Worm (Caenorhabditis elegans) whole organism, late embryonic: ENCODE measurements around the gene R08A2.1.

ENCODE experiments used
- C08G9.2 ChIP-seq: sonication (generic microtip); optimal IDR thresholded peaks from 2 replicates; lab custom pipeline; 2016; ENCODE audit warnings: mild to moderate bottlenecking, missing genetic modification characterization, moderate library complexity, missing compliant biosample characterization
- C38D4.7 ChIP-seq: fragments of 200-800 bp; sonication (Bioruptor generic); optimal IDR thresholded peaks from 2 replicates; lab custom pipeline; 2018; ENCODE audit warnings: mild to moderate bottlenecking, missing genetic modification characterization, moderate library complexity, missing compliant biosample characterization
- K02D7.2 ChIP-seq: sonication (generic microtip); optimal IDR thresholded peaks from 2 replicates; lab custom pipeline; 2017; ENCODE audit warnings: mild to moderate bottlenecking, missing genetic modification characterization, missing compliant biosample characterization
- T23F11.4 ChIP-seq: fragments of 200-800 bp; sonication (Bioruptor generic); optimal IDR thresholded peaks from 2 replicates; lab custom pipeline; 2018; ENCODE audit warnings: mild to moderate bottlenecking, missing genetic modification characterization, missing compliant biosample characterization
- ahr-1 ChIP-seq: sonication (generic microtip); optimal IDR thresholded peaks from 2 replicates; lab custom pipeline; 2016; ENCODE audit warnings: missing genetic modification characterization, missing compliant biosample characterization
- ceh-19 ChIP-seq: fragments of 200-800 bp; sonication (Bioruptor generic); optimal IDR thresholded peaks from 2 replicates; lab custom pipeline; 2018; ENCODE audit warnings: mild to moderate bottlenecking, missing genetic modification characterization, missing compliant biosample characterization
- ceh-24 ChIP-seq: sonication (generic microtip); optimal IDR thresholded peaks from 2 replicates; lab custom pipeline; 2016; ENCODE audit warnings: mild to moderate bottlenecking, missing genetic modification characterization, missing compliant biosample characterization
- ceh-48 ChIP-seq: sonication (generic microtip); optimal IDR thresholded peaks from 2 replicates; lab custom pipeline; 2016; ENCODE audit warnings: missing genetic modification characterization, inconsistent platforms, missing compliant biosample characterization
- ceh-6 ChIP-seq: fragments of 200-800 bp; sonication (Bioruptor generic); optimal IDR thresholded peaks from 2 replicates; lab custom pipeline; 2018; ENCODE audit warnings: mild to moderate bottlenecking, missing genetic modification characterization, missing compliant biosample characterization
- che-1 ChIP-seq: sonication (generic microtip); optimal IDR thresholded peaks from 2 replicates; lab custom pipeline; 2016; ENCODE audit warnings: mild to moderate bottlenecking, missing genetic modification characterization, missing compliant biosample characterization
- dmd-4 ChIP-seq: sonication (generic microtip); optimal IDR thresholded peaks from 2 replicates; lab custom pipeline; 2016; ENCODE audit warnings: borderline replicate concordance, missing genetic modification characterization, missing compliant biosample characterization
- elt-2 ChIP-seq: sonication (generic microtip); optimal IDR thresholded peaks from 2 replicates; lab custom pipeline; 2016; ENCODE audit warnings: missing genetic modification reagents, missing genetic modification characterization, missing compliant biosample characterization
- elt-4 ChIP-seq: sonication (generic microtip); optimal IDR thresholded peaks from 2 replicates; lab custom pipeline; 2016; ENCODE audit warnings: missing genetic modification characterization, missing compliant biosample characterization
- eyg-1 ChIP-seq: sonication (generic microtip); optimal IDR thresholded peaks from 2 replicates; lab custom pipeline; 2016; ENCODE audit warnings: missing genotype, missing genetic modification characterization, missing compliant biosample characterization
- fax-1 ChIP-seq: sonication (generic microtip); optimal IDR thresholded peaks from 2 replicates; lab custom pipeline; 2016; ENCODE audit warnings: missing genotype, missing genetic modification characterization, missing compliant biosample characterization
- fkh-6 ChIP-seq: sonication (generic microtip); optimal IDR thresholded peaks from 2 replicates; lab custom pipeline; 2016; ENCODE audit warnings: missing genetic modification characterization, missing compliant biosample characterization
- gmeb-2 ChIP-seq: sonication (generic microtip); optimal IDR thresholded peaks from 2 replicates; lab custom pipeline; 2016; ENCODE audit warnings: missing genetic modification characterization, inconsistent platforms, missing compliant biosample characterization
- hlh-15 ChIP-seq: sonication (generic microtip); optimal IDR thresholded peaks from 2 replicates; lab custom pipeline; 2016; ENCODE audit warnings: missing genetic modification characterization, missing compliant biosample characterization
- hlh-30 ChIP-seq: sonication (generic microtip); optimal IDR thresholded peaks from 2 replicates; lab custom pipeline; 2017; ENCODE audit warnings: antibody characterized with exemption, missing genetic modification characterization, missing compliant biosample characterization; ENCODE audit not compliant: insufficient read depth
- nfya-1 ChIP-seq: sonication (generic microtip); optimal IDR thresholded peaks from 2 replicates; lab custom pipeline; 2017; ENCODE audit warnings: missing genetic modification characterization, mild to moderate bottlenecking, missing compliant biosample characterization, antibody characterized with exemption, moderate library complexity
- nhr-232 ChIP-seq: sonication (generic microtip); optimal IDR thresholded peaks from 2 replicates; lab custom pipeline; 2016; ENCODE audit warnings: missing genetic modification characterization, missing compliant biosample characterization
- pag-3 ChIP-seq: sonication (generic microtip); optimal IDR thresholded peaks from 2 replicates; lab custom pipeline; 2016; ENCODE audit warnings: missing compliant biosample characterization, missing genetic modification characterization, borderline replicate concordance
- pat-9 ChIP-seq: fragments of 200-800 bp; sonication (Bioruptor generic); optimal IDR thresholded peaks from 2 replicates; lab custom pipeline; 2018; ENCODE audit warnings: mild to moderate bottlenecking, missing genetic modification characterization, moderate library complexity, missing compliant biosample characterization
- pax-1 ChIP-seq: fragments of 150-350 bp; optimal IDR thresholded peaks from 2 replicates; lab custom pipeline; 2014; ENCODE audit warnings: missing biosample characterization, missing genetic modification characterization
- sox-4 ChIP-seq: sonication (generic microtip); optimal IDR thresholded peaks from 2 replicates; lab custom pipeline; 2017; ENCODE audit warnings: mild to moderate bottlenecking, missing genetic modification characterization, inconsistent platforms, missing compliant biosample characterization
- syd-9 ChIP-seq: sonication (generic microtip); optimal IDR thresholded peaks from 2 replicates; lab custom pipeline; 2016; ENCODE audit warnings: mild to moderate bottlenecking, missing genetic modification characterization, moderate library complexity, missing compliant biosample characterization
- ttx-3 ChIP-seq: sonication (generic microtip); optimal IDR thresholded peaks from 2 replicates; lab custom pipeline; 2016; ENCODE audit warnings: missing genetic modification reagents, missing genetic modification characterization, missing compliant biosample characterization
- unc-3 ChIP-seq, 2 experiments: fragments of 200-800 bp in 1 of 2; sonication (Bioruptor generic) in 1 of 2; sonication (generic microtip) in 1 of 2; conservative IDR thresholded peaks in 1 of 2; optimal IDR thresholded peaks in 1 of 2; 2 replicates each; pipeline versions ENCODE4 v1.3.6 to Lab custom; 2016 to 2022; ENCODE audit warnings: missing compliant biosample characterization in 2 of 2, missing genetic modification characterization in 2 of 2, missing genetic modification reagents in 1 of 2
- unc-86 ChIP-seq: sonication (generic microtip); optimal IDR thresholded peaks from 2 replicates; lab custom pipeline; 2016; ENCODE audit warnings: missing genetic modification characterization, missing compliant biosample characterization
- ztf-16 ChIP-seq: sonication (generic microtip); optimal IDR thresholded peaks from 2 replicates; lab custom pipeline; 2017; ENCODE audit warnings: missing genetic modification characterization, missing compliant biosample characterization

R08A2.1 gene

ce11 chrV:14689060-14689750, 30.2 kb downstream of the R08A2.1 start, which contains the start of gene gasr-8:
Gene gasr-8 (plus strand): TSS chrV:14689110.
- peak; percentile 48 for TF ChIP-seq pat-9
- no peak for TF ChIP-seq nhr-232 (tag; lab: Kevin White, UChicago)
- TF ChIP-seq unc-3 (GFP tag; conservative IDR thresholded peaks at IDR 0.05; lab: Robert Waterston, UW) = 0 out of 2 replicates have a peak, but pooled peaks have one; percentile 18
- no peak for TF ChIP-seq unc-3 (tag; optimal IDR thresholded peaks at IDR 0.05; lab: Kevin White, UChicago)
- TF ChIP-seq eyg-1 (tag; lab: Kevin White, UChicago) = no peak
- TF ChIP-seq ahr-1 (tag; lab: Kevin White, UChicago) = no peak
- TF ChIP-seq nfya-1 (tag; lab: Kevin White, UChicago) = peak; percentile 4
- peak; percentile 49 for TF ChIP-seq dmd-4 (tag; lab: Kevin White, UChicago)
- peak; percentile 9 for TF ChIP-seq sox-4 (tag; lab: Kevin White, UChicago)
- TF ChIP-seq unc-86 (tag; lab: Kevin White, UChicago) = no peak
- TF ChIP-seq C08G9.2 (tag; lab: Kevin White, UChicago) = peak; percentile 24
- no peak for TF ChIP-seq fkh-6
- peak; percentile 33 for TF ChIP-seq ceh-19
- TF ChIP-seq ceh-24 (tag; lab: Kevin White, UChicago) = no peak
- peak; percentile 57 for TF ChIP-seq che-1 (tag; lab: Kevin White, UChicago)
- TF ChIP-seq gmeb-2 = peak; percentile 57
- TF ChIP-seq ztf-16 = peak; percentile 3
- TF ChIP-seq ceh-48 (tag; lab: Kevin White, UChicago) = peak; percentile 15
- TF ChIP-seq hlh-15 (tag; lab: Kevin White, UChicago) = peak; percentile 36
- TF ChIP-seq elt-2 (tag; lab: Kevin White, UChicago) = peak; percentile 57
- TF ChIP-seq K02D7.2 (tag; lab: Kevin White, UChicago) = peak; percentile 13
- no peak for TF ChIP-seq ttx-3 (tag; lab: Kevin White, UChicago)
- TF ChIP-seq syd-9 = no peak
- peak; percentile 20 for TF ChIP-seq ceh-6 (GFP tag; lab: Kevin White, UChicago)
- peak; percentile 22 for TF ChIP-seq C38D4.7
- TF ChIP-seq fax-1 (tag; lab: Kevin White, UChicago) = peak; percentile 15

ce11 chrV:14688097-14688912, 31.1 kb downstream of the R08A2.1 start, which contains the start of gene C47E8.11:
Gene C47E8.11 (plus strand): TSS chrV:14688616.
- TF ChIP-seq K02D7.2 (tag; lab: Kevin White, UChicago) (no peak), nfya-1 (tag; lab: Kevin White, UChicago) (peak; percentile 12)

ce11 chrV:14687106-14687964, 32.1 kb downstream of the R08A2.1 start:
- TF ChIP-seq pax-1 (no peak), elt-4 (no peak), dmd-4 (tag; lab: Kevin White, UChicago) (no peak), hlh-30 (no peak), T23F11.4 (peak; percentile 2), pag-3 (tag; lab: Kevin White, UChicago) (no peak), ahr-1 (tag; lab: Kevin White, UChicago) (no peak)
